Worm (Caenorhabditis elegans): ENCODE measurements around the gene vps-22.
A peak's percentile ranks its signal among the peaks of the same experiment; 100 is the strongest.

The vps-22 gene

ce11 chrIII:4962886-4963285, 593 bp upstream of the vps-22 start, which contains the start of gene C27F2.9 (continued):
- TF ChIP-seq nhr-25 (tag; optimal IDR thresholded peaks at IDR 0.05; ENCODE audit: borderline replicate concordance, insufficient read depth) (peak; percentile 70), ztf-7 (tag; optimal IDR thresholded peaks at IDR 0.05) (peak; percentile 43), ZK546.5 (tag; optimal IDR thresholded peaks at IDR 0.05) (no peak), hif-1 (tag; optimal IDR thresholded peaks at IDR 0.05) (peak; percentile 40 to 58), set-16 (GFP tag; IDR thresholded peaks at IDR 0.05) (no peak), fos-1 (tag; optimal IDR thresholded peaks at IDR 0.05) (no peak), lsy-2 (tag; optimal IDR thresholded peaks at IDR 0.05) (peak; percentile 56 to 92), lin-15B (tag; optimal IDR thresholded peaks at IDR 0.05) (peak; percentile 36), F26F4.8 (GFP tag; conservative IDR thresholded peaks at IDR 0.05) (no peak), madf-5 (GFP tag; IDR thresholded peaks at IDR 0.05) (peak in 1 of 2 experiments; percentile 44; a peak in 1 of 4 replicates), F49E8.2 (tag; optimal IDR thresholded peaks at IDR 0.05; ENCODE audit: borderline replicate concordance) (peak; percentile 19), mxl-2 (GFP tag; conservative IDR thresholded peaks at IDR 0.05) (no peak), zip-2 (tag; optimal IDR thresholded peaks at IDR 0.05) (peak; percentile 31), unc-130 (GFP tag; optimal IDR thresholded peaks at IDR 0.05) (peak; percentile 59), dmd-9 (GFP tag; IDR thresholded peaks at IDR 0.05) (peak; percentile 74; the same call in 1 of the 2 replicates), duxl-1 (tag; optimal IDR thresholded peaks at IDR 0.05; ENCODE audit: poor library complexity) (peak; percentile 82), dmd-6 (GFP tag; IDR thresholded peaks at IDR 0.05) (peak; percentile 67), hmg-1.1 (GFP tag; IDR thresholded peaks at IDR 0.05) (peak; percentile 82), Y105C5A.15 (GFP tag; IDR thresholded peaks at IDR 0.05) (no peak), daf-8 (GFP tag; IDR thresholded peaks at IDR 0.05) (no peak), nhr-42 (GFP tag; IDR thresholded peaks at IDR 0.05) (peak; percentile 88), pha-4 (GFP tag; IDR thresholded peaks at IDR 0.05) (peak; percentile 85), pha-4 (tag; optimal IDR thresholded peaks at IDR 0.05) (peak; percentile 86), nhr-11 (tag; optimal IDR thresholded peaks at IDR 0.05) (peak; percentile 84), spr-1 (tag; optimal IDR thresholded peaks at IDR 0.05) (peak; percentile 68), daf-16 (GFP tag; optimal IDR thresholded peaks at IDR 0.05) (peak in 1 of 2 experiments; percentile 62), daf-16 (tag; optimal IDR thresholded peaks at IDR 0.05) (peak; percentile 75), unc-62 (GFP tag; optimal IDR thresholded peaks at IDR 0.05 in 1 of 2) (peak in 1 of 2 experiments; percentile 98), unc-62 (tag; optimal IDR thresholded peaks at IDR 0.05) (no peak), fkh-10 (GFP tag; optimal IDR thresholded peaks at IDR 0.05) (peak; percentile 57), ctbp-1 (GFP tag; IDR thresholded peaks at IDR 0.05) (peak; percentile 32; the same call in 1 of the 2 replicates), spr-3 (GFP tag; optimal IDR thresholded peaks at IDR 0.05) (no peak), Y5F2A.4 (GFP tag; optimal IDR thresholded peaks at IDR 0.05) (no peak), zfp-2 (tag; optimal IDR thresholded peaks at IDR 0.05) (no peak), ceh-62 (tag; optimal IDR thresholded peaks at IDR 0.05) (no peak), egl-43 (GFP tag; IDR thresholded peaks at IDR 0.05) (no peak), mep-1 (tag; optimal IDR thresholded peaks at IDR 0.05) (peak; percentile 88), arid-1 (GFP tag; conservative IDR thresholded peaks at IDR 0.05) (peak; percentile 77; the same call in 1 of the 2 replicates), madf-9 (GFP tag; conservative IDR thresholded peaks at IDR 0.05) (no peak), nhr-6 (tag; optimal IDR thresholded peaks at IDR 0.05) (peak; percentile 82), zip-11 (GFP tag; IDR thresholded peaks at IDR 0.05) (no peak), ama-1 (optimal IDR thresholded peaks at IDR 0.05) (peak; percentile 22), F10B5.3 (tag; optimal IDR thresholded peaks at IDR 0.05) (peak; percentile 56), egl-27 (tag; optimal IDR thresholded peaks at IDR 0.05) (no peak), ces-1 (GFP tag; optimal IDR thresholded peaks at IDR 0.05) (no peak), F37D6.2 (tag; optimal IDR thresholded peaks at IDR 0.05) (peak; percentile 68), dpl-1 (GFP tag; optimal IDR thresholded peaks at IDR 0.05) (peak; percentile 99), nhr-48 (tag; optimal IDR thresholded peaks at IDR 0.05) (peak; percentile 54), nhr-102 (tag; optimal IDR thresholded peaks at IDR 0.05) (peak; percentile 85), lin-13 (GFP tag; optimal IDR thresholded peaks at IDR 0.05) (peak; percentile 61), ceh-82 (tag; optimal IDR thresholded peaks at IDR 0.05) (no peak)
